Fruit fly (Drosophila melanogaster) whole organism, embryonic: Measurements from ENCODE around the gene Smox.
A peak's percentile ranks its signal among the peaks of the same experiment; 100 is the strongest.

Experiments used
- BtbVII ChIP-seq: fragments of 200-800 bp; sonication (Bioruptor generic); optimal IDR thresholded peaks from 3 replicates; lab custom pipeline; 2017; ENCODE audit warnings: missing biosample characterization, mild to moderate bottlenecking, missing genetic modification characterization
- CG1233 ChIP-seq: fragments of 200-800 bp; sonication (Bioruptor generic); optimal IDR thresholded peaks from 4 replicates; lab custom pipeline; 2018; ENCODE audit warnings: missing biosample characterization, mild to moderate bottlenecking, missing genetic modification characterization
- CG13123 ChIP-seq: fragments of 200-800 bp; sonication (Bioruptor generic); optimal IDR thresholded peaks from 2 replicates; lab custom pipeline; 2016; ENCODE audit warnings: missing biosample characterization, missing genetic modification characterization
- CG13624 ChIP-seq: fragments of 200-800 bp; sonication (Bioruptor generic); optimal IDR thresholded peaks from 2 replicates; lab custom pipeline; 2016; ENCODE audit warnings: missing biosample characterization, missing genetic modification characterization
- CG14050 ChIP-seq: fragments of 200-800 bp; sonication (Bioruptor generic); IDR thresholded peaks from 3 replicates; pipeline ENCODE4 v1.3.6; 2022; ENCODE audit warnings: missing biosample characterization, missing genetic modification characterization
- CG14710 ChIP-seq: fragments of 200-800 bp; sonication (Bioruptor generic); optimal IDR thresholded peaks from 3 replicates; lab custom pipeline; 2019; ENCODE audit warnings: missing biosample characterization, mild to moderate bottlenecking, missing genetic modification characterization, moderate library complexity
- CG14965 ChIP-seq: fragments of 200-800 bp; sonication (Bioruptor generic); optimal IDR thresholded peaks from 2 replicates; lab custom pipeline; 2016; ENCODE audit warnings: missing biosample characterization, missing genetic modification characterization, borderline replicate concordance
- CG1602 ChIP-seq: fragments of 200-800 bp; sonication (Bioruptor generic); optimal IDR thresholded peaks from 3 replicates; lab custom pipeline; 2016; ENCODE audit warnings: missing biosample characterization, missing genetic modification characterization
- CG17328 ChIP-seq: fragments of 200-800 bp; sonication (Bioruptor generic); IDR thresholded peaks from 2 replicates; pipeline ENCODE4 v1.3.6; 2022; ENCODE audit warnings: missing biosample characterization, missing genetic modification characterization
- CG17912 ChIP-seq: fragments of 200-800 bp; sonication (Bioruptor generic); optimal IDR thresholded peaks from 2 replicates; lab custom pipeline; 2018; ENCODE audit warnings: missing biosample characterization, mild to moderate bottlenecking, missing genetic modification characterization
- CG1832 ChIP-seq: fragments of 200-800 bp; sonication (Bioruptor generic); optimal IDR thresholded peaks from 2 replicates; lab custom pipeline; 2017; ENCODE audit warnings: missing biosample characterization, mild to moderate bottlenecking, missing genetic modification characterization, inconsistent platforms
- CG31224 ChIP-seq: fragments of 200-800 bp; sonication (Bioruptor generic); IDR thresholded peaks from 2 replicates; pipeline ENCODE4 v1.3.6; 2022; ENCODE audit warnings: missing biosample characterization, missing genetic modification characterization
- CG3281 ChIP-seq: fragments of 200-800 bp; sonication (Bioruptor generic); optimal IDR thresholded peaks from 3 replicates; lab custom pipeline; 2017; ENCODE audit warnings: missing biosample characterization, mild to moderate bottlenecking, missing genetic modification characterization
- CG33557 ChIP-seq: fragments of 200-800 bp; sonication (Bioruptor generic); optimal IDR thresholded peaks from 2 replicates; lab custom pipeline; 2019; ENCODE audit warnings: missing biosample characterization, mild to moderate bottlenecking, missing genetic modification characterization, moderate library complexity
- CG34422 ChIP-seq: fragments of 200-800 bp; sonication (Bioruptor generic); IDR thresholded peaks from 3 replicates; pipeline ENCODE4 v1.3.6; 2022; ENCODE audit warnings: missing biosample characterization, missing genetic modification characterization
- CG3995 ChIP-seq: fragments of 200-800 bp; sonication (Bioruptor generic); optimal IDR thresholded peaks from 3 replicates; lab custom pipeline; 2016; ENCODE audit warnings: missing biosample characterization, missing genetic modification characterization
- CG4617 ChIP-seq: fragments of 200-800 bp; sonication (Bioruptor generic); optimal IDR thresholded peaks from 3 replicates; lab custom pipeline; 2016; ENCODE audit warnings: missing biosample characterization, missing genetic modification characterization, borderline replicate concordance
- CG7786 ChIP-seq: fragments of 200-800 bp; sonication (Bioruptor generic); optimal IDR thresholded peaks from 2 replicates; lab custom pipeline; 2016; ENCODE audit warnings: missing biosample characterization, missing genetic modification characterization
- Camta ChIP-seq: fragments of 200-800 bp; sonication (Bioruptor generic); optimal IDR thresholded peaks from 2 replicates; lab custom pipeline; 2016; ENCODE audit warnings: missing biosample characterization, missing genetic modification characterization
- CkIIα-i1 ChIP-seq: fragments of 200-800 bp; sonication (Bioruptor generic); IDR thresholded peaks from 2 replicates; pipeline ENCODE4 v1.3.6; 2022; ENCODE audit warnings: missing biosample characterization, missing genetic modification characterization
- Dll ChIP-seq: fragments of 200-800 bp; sonication (Bioruptor generic); IDR thresholded peaks from 4 replicates; pipeline ENCODE4 v1.3.6; 2022; ENCODE audit warnings: missing biosample characterization, missing genetic modification characterization; ENCODE audit not compliant: partially characterized antibody
- HmgZ ChIP-seq: fragments of 200-800 bp; sonication (Bioruptor generic); optimal IDR thresholded peaks from 2 replicates; lab custom pipeline; 2018; ENCODE audit warnings: missing biosample characterization, mild to moderate bottlenecking, missing genetic modification characterization
- Hmx ChIP-seq: fragments of 200-800 bp; sonication (Bioruptor generic); optimal IDR thresholded peaks from 2 replicates; lab custom pipeline; 2016; ENCODE audit warnings: missing biosample characterization, missing genetic modification characterization
- MTF-1 ChIP-seq: fragments of 200-800 bp; sonication (Bioruptor generic); optimal IDR thresholded peaks from 2 replicates; lab custom pipeline; 2018; ENCODE audit warnings: missing biosample characterization, mild to moderate bottlenecking, missing genetic modification characterization, borderline replicate concordance
- Med ChIP-seq: fragments of 200-800 bp; sonication (Bioruptor generic); peaks from one replicate; lab custom pipeline; 2016; ENCODE audit warnings: missing biosample characterization, missing genetic modification characterization, mild to moderate bottlenecking, inconsistent platforms, moderate library complexity
- Meics ChIP-seq: fragments of 200-800 bp; sonication (Bioruptor generic); optimal IDR thresholded peaks from 2 replicates; lab custom pipeline; 2017; ENCODE audit warnings: missing biosample characterization, mild to moderate bottlenecking, missing genetic modification characterization
- NC2α ChIP-seq: fragments of 200-800 bp; sonication (Bioruptor generic); optimal IDR thresholded peaks from 2 replicates; lab custom pipeline; 2016; ENCODE audit warnings: missing biosample characterization, missing genetic modification characterization
- Ravus ChIP-seq: fragments of 200-800 bp; sonication (Bioruptor generic); IDR thresholded peaks from 2 replicates; pipeline ENCODE4 v1.3.6; 2022; ENCODE audit warnings: missing biosample characterization, missing genetic modification characterization
- Rfx ChIP-seq: fragments of 200-800 bp; sonication (Bioruptor generic); IDR thresholded peaks from 2 replicates; pipeline ENCODE4 v1.3.6; 2022; ENCODE audit warnings: missing biosample characterization, missing genetic modification characterization
- Rx ChIP-seq: fragments of 200-800 bp; sonication (Bioruptor generic); IDR thresholded peaks from 2 replicates; pipeline ENCODE4 v1.3.6; 2022; ENCODE audit warnings: missing biosample characterization, missing genetic modification characterization
- Sox100B ChIP-seq: fragments of 200-800 bp; sonication (Bioruptor generic); optimal IDR thresholded peaks from 3 replicates; lab custom pipeline; 2018; ENCODE audit warnings: missing biosample characterization, mild to moderate bottlenecking, missing genetic modification characterization
- bbx ChIP-seq: fragments of 200-800 bp; sonication (Bioruptor generic); IDR thresholded peaks from 2 replicates; pipeline ENCODE4 v1.3.6; 2022; ENCODE audit warnings: missing biosample characterization, missing genetic modification characterization; ENCODE audit not compliant: partially characterized antibody
- bigmax ChIP-seq: fragments of 200-800 bp; sonication (Bioruptor generic); optimal IDR thresholded peaks from 2 replicates; lab custom pipeline; 2018; ENCODE audit warnings: missing biosample characterization, mild to moderate bottlenecking, missing genetic modification characterization
- chinmo ChIP-seq: fragments of 200-800 bp; sonication (Bioruptor generic); IDR thresholded peaks from 4 replicates; pipeline ENCODE4 v1.3.6; 2022; ENCODE audit warnings: missing biosample characterization, missing genetic modification characterization; ENCODE audit not compliant: partially characterized antibody
- croc ChIP-seq: fragments of 200-800 bp; sonication (Bioruptor generic); conservative IDR thresholded peaks from 3 replicates; pipeline ENCODE4 v1.3.6; 2022; ENCODE audit warnings: missing biosample characterization, missing genetic modification characterization
- ftz-f1 ChIP-seq: fragments of 200-800 bp; sonication (Bioruptor generic); optimal IDR thresholded peaks from 2 replicates; lab custom pipeline; 2016; ENCODE audit warnings: missing biosample characterization, missing genetic modification characterization
- grau ChIP-seq: fragments of 200-800 bp; optimal IDR thresholded peaks from 3 replicates; lab custom pipeline; 2019; ENCODE audit warnings: missing biosample characterization, mild to moderate bottlenecking, missing genetic modification characterization, moderate library complexity
- hth ChIP-seq: fragments of >200 bp; optimal IDR thresholded peaks from 2 replicates; lab custom pipeline; 2017; ENCODE audit warnings: inconsistent platforms
- jing ChIP-seq: fragments of 200-800 bp; sonication (Bioruptor generic); optimal IDR thresholded peaks from 2 replicates; lab custom pipeline; 2018; ENCODE audit warnings: missing biosample characterization, mild to moderate bottlenecking, missing genetic modification characterization
- jumu ChIP-seq: fragments of 200-800 bp; sonication (Bioruptor generic); optimal IDR thresholded peaks from 3 replicates; lab custom pipeline; 2016; ENCODE audit warnings: missing biosample characterization, missing genetic modification characterization
- knrl ChIP-seq: fragments of 200-800 bp; sonication (Bioruptor generic); IDR thresholded peaks from 3 replicates; pipeline ENCODE4 v1.3.6; 2022; ENCODE audit warnings: missing biosample characterization, missing genetic modification characterization; ENCODE audit not compliant: partially characterized antibody
- mirr ChIP-seq: fragments of 200-800 bp; sonication (Bioruptor generic); optimal IDR thresholded peaks from 3 replicates; lab custom pipeline; 2018; ENCODE audit warnings: missing biosample characterization, mild to moderate bottlenecking, missing genetic modification characterization
- nerfin-2 ChIP-seq: fragments of 200-800 bp; sonication (Bioruptor generic); IDR thresholded peaks from 2 replicates; pipeline ENCODE4 v1.3.6; 2022; ENCODE audit warnings: missing biosample characterization, missing genetic modification characterization; ENCODE audit not compliant: partially characterized antibody
- pum ChIP-seq: fragments of 200-800 bp; sonication (Bioruptor generic); optimal IDR thresholded peaks from 2 replicates; lab custom pipeline; 2016; ENCODE audit warnings: missing biosample characterization, missing genetic modification characterization
- row ChIP-seq: fragments of 200-800 bp; sonication (Bioruptor generic); IDR thresholded peaks from 3 replicates; pipeline ENCODE4 v1.3.6; 2022; ENCODE audit warnings: missing biosample characterization, missing genetic modification characterization
- sima ChIP-seq: fragments of 200-800 bp; sonication (Bioruptor generic); optimal IDR thresholded peaks from 2 replicates; lab custom pipeline; 2016; ENCODE audit warnings: missing biosample characterization, missing genetic modification characterization
- tgo ChIP-seq: fragments of 200-800 bp; sonication (Bioruptor generic); IDR thresholded peaks from 3 replicates; pipeline ENCODE4 v1.3.6; 2022; ENCODE audit warnings: missing biosample characterization, missing genetic modification characterization
- tll ChIP-seq, 2 experiments: fragments of 200-800 bp in 1 of 2; fragments of >200 bp in 1 of 2; sonication (Bioruptor generic) in 1 of 2; optimal IDR thresholded peaks; 2 replicates each; lab custom pipeline; 2017 to 2019; ENCODE audit warnings: missing biosample characterization in 2 of 2, missing genetic modification characterization in 2 of 2, mild to moderate bottlenecking in 1 of 2, moderate library complexity in 1 of 2
- tup ChIP-seq: fragments of 200-800 bp; sonication (Bioruptor generic); optimal IDR thresholded peaks from 2 replicates; lab custom pipeline; 2016; ENCODE audit warnings: missing biosample characterization, mild to moderate bottlenecking, missing genetic modification characterization, moderate library complexity

Smox gene

DNA sequence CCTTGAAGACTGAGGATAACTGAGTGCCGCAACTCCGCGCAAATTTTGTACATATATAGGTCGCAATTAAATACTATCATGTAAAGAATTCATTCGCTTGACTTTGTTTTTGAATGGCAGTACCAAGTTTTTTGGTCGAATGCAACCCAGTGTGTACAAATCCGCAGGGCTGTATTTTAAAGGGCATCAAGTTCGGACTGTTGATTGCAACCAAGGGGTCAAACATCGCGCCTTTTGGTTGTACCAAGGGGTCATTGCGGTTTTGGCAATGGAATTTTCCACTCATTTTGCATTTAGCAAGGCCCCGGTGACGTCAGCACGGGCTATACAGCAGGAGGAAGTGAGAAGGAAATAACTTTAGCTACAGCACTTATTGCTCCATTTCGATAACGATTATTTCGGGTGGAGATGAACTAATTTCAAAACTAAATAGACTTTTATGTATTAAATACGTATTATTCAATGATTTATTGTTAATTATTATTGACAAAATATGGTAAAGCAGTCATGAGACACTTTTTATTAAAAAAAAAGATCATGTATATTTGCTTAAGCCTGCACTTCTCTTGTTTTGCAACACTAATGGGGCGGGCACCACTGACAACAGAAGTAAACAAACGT lies 10.3 kb downstream of the Smox start, which contains the start of gene CG10958 (continued):
- peak; percentile 7 for TF ChIP-seq pum (GFP tag; lab: Kevin White, UChicago)
- TF ChIP-seq BtbVII (GFP tag; lab: Kevin White, UChicago), result no peak
- TF ChIP-seq Rfx (GFP tag; lab: Robert Waterston, UW), result peak; percentile 66
- no peak for TF ChIP-seq sima
- no peak for TF ChIP-seq Hmx (GFP tag; lab: Kevin White, UChicago)
- no peak for TF ChIP-seq MTF-1 (GFP tag; lab: Kevin White, UChicago)
- no peak for TF ChIP-seq Ravus (GFP tag; lab: Robert Waterston, UW)
- TF ChIP-seq NC2α (GFP tag; lab: Kevin White, UChicago), result no peak
- peak; percentile 47 for TF ChIP-seq CG1602 (GFP tag; lab: Kevin White, UChicago)
- no peak for TF ChIP-seq jumu (GFP tag; lab: Kevin White, UChicago)
- peak; percentile 82 for TF ChIP-seq row (GFP tag; lab: Robert Waterston, UW)
- TF ChIP-seq knrl, result no peak
- TF ChIP-seq CG13624 (GFP tag; lab: Kevin White, UChicago), result no peak
- TF ChIP-seq CG13123 (GFP tag; lab: Kevin White, UChicago), result peak; percentile 21
- peak; percentile 55; the same call in 3 of the 4 replicates for TF ChIP-seq Dll (GFP tag; lab: Robert Waterston, UW)
- no peak for TF ChIP-seq Camta (GFP tag; lab: Kevin White, UChicago)
- peak; percentile 55; the same call in 1 of the 2 replicates for TF ChIP-seq CG17328 (GFP tag; lab: Robert Waterston, UW)
- TF ChIP-seq CG34422, result peak; percentile 42; the same call in 1 of the 3 replicates
- no peak for TF ChIP-seq CG31224 (GFP tag; lab: Robert Waterston, UW)
- peak; percentile 64 for TF ChIP-seq tgo (GFP tag; lab: Robert Waterston, UW)
- no peak for TF ChIP-seq chinmo (GFP tag; lab: Robert Waterston, UW)
- no peak for TF ChIP-seq CG14965 (GFP tag; lab: Kevin White, UChicago)
- peak; percentile 33 for TF ChIP-seq CG3281 (GFP tag; lab: Kevin White, UChicago)
- no peak for TF ChIP-seq CG7786
- no peak for TF ChIP-seq CG17912
- peak; percentile 62 for TF ChIP-seq Meics
- 0 out of 2 replicates have a peak, but pooled peaks have one; percentile 30 for TF ChIP-seq Rx (GFP tag; lab: Robert Waterston, UW)
- TF ChIP-seq ftz-f1, result no peak
- TF ChIP-seq CkIIα-i1 (GFP tag; lab: Robert Waterston, UW), result no peak
- no peak for TF ChIP-seq mirr (GFP tag; lab: Kevin White, UChicago)
- TF ChIP-seq HmgZ, result peak; percentile 39
- 0 out of 3 replicates have a peak, but pooled peaks have one; percentile 13 for TF ChIP-seq CG14050
- peak in 1 of 2 experiments; percentile 3 for TF ChIP-seq tll (GFP tag; optimal IDR thresholded peaks at IDR 0.05; lab: Kevin White, UChicago)
- peak; percentile 59 for TF ChIP-seq grau (tag; lab: Kevin White, UChicago)
- TF ChIP-seq CG1832 (GFP tag; lab: Kevin White, UChicago), result peak; percentile 22
- TF ChIP-seq croc (GFP tag; lab: Robert Waterston, UW), result no peak
- TF ChIP-seq tup (GFP tag; lab: Kevin White, UChicago), result peak; percentile 20
- no peak for TF ChIP-seq hth
- peak; percentile 24 for TF ChIP-seq CG4617
- TF ChIP-seq Sox100B (GFP tag; lab: Kevin White, UChicago), result peak; percentile 55
- no peak for TF ChIP-seq CG3995
- TF ChIP-seq CG1233, result peak; percentile 57
- TF ChIP-seq CG14710, result peak; percentile 68
- TF ChIP-seq bigmax (GFP tag; lab: Kevin White, UChicago), result no peak
- no peak; the same call in 1 of the 2 replicates for TF ChIP-seq bbx
- no peak for TF ChIP-seq jing (GFP tag; lab: Kevin White, UChicago)
- TF ChIP-seq CG33557 (GFP tag; lab: Kevin White, UChicago), result peak; percentile 20
- peak; percentile 79 for TF ChIP-seq Med (GFP tag; lab: Kevin White, UChicago)
- TF ChIP-seq nerfin-2 (GFP tag; lab: Robert Waterston, UW), result no peak
